Fruit fly (Drosophila melanogaster) whole organism, embryonic: ENCODE measurements around the gene CG31638.

Experiments
- B-H1 ChIP-seq: fragments of 200-800 bp; sonication (Bioruptor generic); IDR thresholded peaks from 3 replicates; pipeline ENCODE4 v1.3.6; 2022; ENCODE audit warnings: missing biosample characterization, missing genetic modification characterization
- Bgb ChIP-seq: fragments of 200-800 bp; sonication (Bioruptor generic); IDR thresholded peaks from 2 replicates; pipeline ENCODE4 v1.3.6; 2022; ENCODE audit warnings: missing biosample characterization, missing genetic modification characterization; ENCODE audit not compliant: partially characterized antibody
- CG10209 ChIP-seq: fragments of 200-800 bp; sonication (Bioruptor generic); optimal IDR thresholded peaks from 3 replicates; lab custom pipeline; 2017; ENCODE audit warnings: missing biosample characterization, mild to moderate bottlenecking, missing genetic modification characterization, missing genetic modification reagents
- CG11695 ChIP-seq: fragments of 200-800 bp; sonication (Bioruptor generic); IDR thresholded peaks from 3 replicates; pipeline ENCODE4 v1.3.6; 2022; ENCODE audit warnings: missing biosample characterization, missing genetic modification characterization
- CG14014 ChIP-seq: fragments of 200-800 bp; sonication (Bioruptor generic); IDR thresholded peaks from 2 replicates; pipeline ENCODE4 v1.3.6; 2022; ENCODE audit warnings: missing biosample characterization, missing genetic modification characterization
- CG15514 ChIP-seq: fragments of 200-800 bp; sonication (Bioruptor generic); optimal IDR thresholded peaks from 3 replicates; lab custom pipeline; 2017; ENCODE audit warnings: missing biosample characterization, missing genetic modification characterization, mild to moderate bottlenecking, moderate library complexity, missing genetic modification reagents
- CG16813 ChIP-seq: fragments of 200-800 bp; sonication (Bioruptor generic); IDR thresholded peaks from 3 replicates; pipeline ENCODE4 v1.3.6; 2022; ENCODE audit warnings: missing biosample characterization, missing genetic modification characterization; ENCODE audit not compliant: partially characterized antibody
- CG16863 ChIP-seq: fragments of 200-800 bp; sonication (Bioruptor generic); optimal IDR thresholded peaks from 3 replicates; lab custom pipeline; 2016; ENCODE audit warnings: missing biosample characterization, missing genetic modification characterization
- CG17186 ChIP-seq: fragments of 200-800 bp; sonication (Bioruptor generic); optimal IDR thresholded peaks from 3 replicates; lab custom pipeline; 2017; ENCODE audit warnings: missing biosample characterization, missing genetic modification reagents, missing genetic modification characterization
- CG17359 ChIP-seq: fragments of 200-800 bp; sonication (Bioruptor generic); optimal IDR thresholded peaks from 3 replicates; lab custom pipeline; 2018; ENCODE audit warnings: missing biosample characterization, mild to moderate bottlenecking, missing genetic modification characterization, moderate library complexity
- CG17912 ChIP-seq: fragments of 200-800 bp; sonication (Bioruptor generic); optimal IDR thresholded peaks from 2 replicates; lab custom pipeline; 2018; ENCODE audit warnings: missing biosample characterization, mild to moderate bottlenecking, missing genetic modification characterization
- CG18011 ChIP-seq: fragments of 200-800 bp; sonication (Bioruptor generic); optimal IDR thresholded peaks from 2 replicates; lab custom pipeline; 2017; ENCODE audit warnings: missing biosample characterization, missing genetic modification characterization, mild to moderate bottlenecking, moderate library complexity, missing genotype
- CG18764 ChIP-seq: fragments of 200-800 bp; sonication (Bioruptor generic); optimal IDR thresholded peaks from 3 replicates; lab custom pipeline; 2016; ENCODE audit warnings: missing biosample characterization, missing genetic modification characterization
- CG2116 ChIP-seq: fragments of 200-800 bp; sonication (Bioruptor generic); optimal IDR thresholded peaks from 3 replicates; lab custom pipeline; 2018; ENCODE audit warnings: missing biosample characterization, mild to moderate bottlenecking, missing genetic modification characterization
- CG32767 ChIP-seq: fragments of 200-800 bp; sonication (Bioruptor generic); IDR thresholded peaks from 2 replicates; pipeline ENCODE4 v1.3.6; 2022; ENCODE audit warnings: missing biosample characterization, missing genetic modification characterization
- CG32772 ChIP-seq: fragments of 200-800 bp; sonication (Bioruptor generic); IDR thresholded peaks from 2 replicates; pipeline ENCODE4 v1.3.6; 2022; ENCODE audit warnings: missing biosample characterization, missing genetic modification characterization
- CG3847 ChIP-seq: fragments of 200-800 bp; sonication (Bioruptor generic); IDR thresholded peaks from 2 replicates; pipeline ENCODE4 v1.3.6; 2022; ENCODE audit warnings: missing biosample characterization, missing genetic modification characterization
- CG3995 ChIP-seq: fragments of 200-800 bp; sonication (Bioruptor generic); optimal IDR thresholded peaks from 3 replicates; lab custom pipeline; 2016; ENCODE audit warnings: missing biosample characterization, missing genetic modification characterization
- CG43689 ChIP-seq: fragments of 200-800 bp; sonication (Bioruptor generic); IDR thresholded peaks from 2 replicates; pipeline ENCODE4 v1.3.6; 2022; ENCODE audit warnings: missing biosample characterization, missing genetic modification characterization
- CG6791 ChIP-seq: fragments of 200-800 bp; sonication (Bioruptor generic); IDR thresholded peaks from 3 replicates; pipeline ENCODE4 v1.3.6; 2022; ENCODE audit warnings: missing biosample characterization, missing genetic modification characterization; ENCODE audit not compliant: partially characterized antibody
- CG7556 ChIP-seq: fragments of 200-800 bp; sonication (Bioruptor generic); optimal IDR thresholded peaks from 2 replicates; lab custom pipeline; 2017; ENCODE audit warnings: missing biosample characterization, mild to moderate bottlenecking, missing genetic modification characterization
- CG9437 ChIP-seq: fragments of 200-800 bp; sonication (Bioruptor generic); optimal IDR thresholded peaks from 2 replicates; lab custom pipeline; 2018; ENCODE audit warnings: missing biosample characterization, mild to moderate bottlenecking, missing genetic modification characterization
- CG9876 ChIP-seq: fragments of 200-800 bp; sonication (Bioruptor generic); optimal IDR thresholded peaks from 2 replicates; lab custom pipeline; 2016; ENCODE audit warnings: missing biosample characterization, missing genetic modification characterization
- CkIIα-i1 ChIP-seq: fragments of 200-800 bp; sonication (Bioruptor generic); IDR thresholded peaks from 2 replicates; pipeline ENCODE4 v1.3.6; 2022; ENCODE audit warnings: missing biosample characterization, missing genetic modification characterization
- Dll ChIP-seq: fragments of 200-800 bp; sonication (Bioruptor generic); IDR thresholded peaks from 4 replicates; pipeline ENCODE4 v1.3.6; 2022; ENCODE audit warnings: missing biosample characterization, missing genetic modification characterization; ENCODE audit not compliant: partially characterized antibody
- ERR ChIP-seq: fragments of 200-800 bp; sonication (Bioruptor generic); optimal IDR thresholded peaks from 2 replicates; lab custom pipeline; 2016; ENCODE audit warnings: missing biosample characterization, missing genetic modification characterization
- Ets97D ChIP-seq: fragments of 200-800 bp; sonication (Bioruptor generic); optimal IDR thresholded peaks from 3 replicates; lab custom pipeline; 2016; ENCODE audit warnings: missing biosample characterization, missing genetic modification characterization
- HmgZ ChIP-seq: fragments of 200-800 bp; sonication (Bioruptor generic); optimal IDR thresholded peaks from 2 replicates; lab custom pipeline; 2018; ENCODE audit warnings: missing biosample characterization, mild to moderate bottlenecking, missing genetic modification characterization
- Hr3 ChIP-seq: fragments of 200-800 bp; sonication (Bioruptor generic); optimal IDR thresholded peaks from 3 replicates; lab custom pipeline; 2016; ENCODE audit warnings: missing biosample characterization, missing genetic modification characterization
- MTF-1 ChIP-seq: fragments of 200-800 bp; sonication (Bioruptor generic); optimal IDR thresholded peaks from 2 replicates; lab custom pipeline; 2018; ENCODE audit warnings: missing biosample characterization, mild to moderate bottlenecking, missing genetic modification characterization, borderline replicate concordance
- Max ChIP-seq: fragments of 200-800 bp; sonication (Bioruptor generic); optimal IDR thresholded peaks from 2 replicates; lab custom pipeline; 2016; ENCODE audit warnings: missing biosample characterization, mild to moderate bottlenecking, missing genetic modification characterization
- Med ChIP-seq: fragments of 200-800 bp; sonication (Bioruptor generic); peaks from one replicate; lab custom pipeline; 2016; ENCODE audit warnings: missing biosample characterization, missing genetic modification characterization, mild to moderate bottlenecking, inconsistent platforms, moderate library complexity
- Meics ChIP-seq: fragments of 200-800 bp; sonication (Bioruptor generic); optimal IDR thresholded peaks from 2 replicates; lab custom pipeline; 2017; ENCODE audit warnings: missing biosample characterization, mild to moderate bottlenecking, missing genetic modification characterization
- Xrp1 ChIP-seq: fragments of 200-800 bp; sonication (Bioruptor generic); IDR thresholded peaks from 2 replicates; pipeline ENCODE4 v1.3.6; 2022; ENCODE audit warnings: missing biosample characterization, missing genetic modification characterization
- ara ChIP-seq: fragments of 200-800 bp; sonication (Bioruptor generic); IDR thresholded peaks from 2 replicates; pipeline ENCODE4 v1.3.6; 2022; ENCODE audit warnings: missing biosample characterization, missing genetic modification characterization
- btn ChIP-seq: fragments of 200-800 bp; sonication (Bioruptor generic); optimal IDR thresholded peaks from 2 replicates; lab custom pipeline; 2016; ENCODE audit warnings: missing biosample characterization, missing genetic modification characterization
- cato ChIP-seq: fragments of 200-800 bp; sonication (Bioruptor generic); optimal IDR thresholded peaks from 2 replicates; lab custom pipeline; 2016; ENCODE audit warnings: missing biosample characterization, missing genetic modification characterization, borderline replicate concordance
- corto ChIP-seq: fragments of 200-800 bp; sonication (Bioruptor generic); optimal IDR thresholded peaks from 2 replicates; lab custom pipeline; 2016; ENCODE audit warnings: missing biosample characterization, mild to moderate bottlenecking, missing genetic modification characterization, moderate library complexity
- dysf ChIP-seq: fragments of 200-800 bp; sonication (Bioruptor generic); IDR thresholded peaks from 3 replicates; pipeline ENCODE4 v1.3.6; 2022; ENCODE audit warnings: missing biosample characterization, missing genetic modification characterization
- exex ChIP-seq: fragments of 200-800 bp; sonication (Bioruptor generic); optimal IDR thresholded peaks from 4 replicates; lab custom pipeline; 2018; ENCODE audit warnings: missing biosample characterization, mild to moderate bottlenecking, missing genetic modification characterization, moderate library complexity
- fd64A ChIP-seq: fragments of 200-800 bp; sonication (Bioruptor generic); optimal IDR thresholded peaks from 3 replicates; lab custom pipeline; 2018; ENCODE audit warnings: missing biosample characterization, mild to moderate bottlenecking, missing genetic modification characterization
- grn ChIP-seq: fragments of 200-800 bp; sonication (Bioruptor generic); optimal IDR thresholded peaks from 3 replicates; lab custom pipeline; 2017; ENCODE audit warnings: missing biosample characterization, missing genetic modification characterization
- ken ChIP-seq: fragments of 200-800 bp; sonication (Bioruptor generic); IDR thresholded peaks from 3 replicates; pipeline ENCODE4 v1.3.6; 2022; ENCODE audit warnings: missing biosample characterization, missing genetic modification characterization
- luna ChIP-seq: fragments of 200-800 bp; sonication (Bioruptor generic); optimal IDR thresholded peaks from 2 replicates; lab custom pipeline; 2016; ENCODE audit warnings: missing biosample characterization, missing genetic modification characterization
- maf-S ChIP-seq: fragments of 200-800 bp; sonication (Bioruptor generic); optimal IDR thresholded peaks from 2 replicates; lab custom pipeline; 2016; ENCODE audit warnings: missing biosample characterization, missing genetic modification characterization
- nau ChIP-seq: fragments of 200-800 bp; sonication (Bioruptor generic); optimal IDR thresholded peaks from 3 replicates; lab custom pipeline; 2017; ENCODE audit warnings: missing biosample characterization, mild to moderate bottlenecking, missing genetic modification characterization, missing genetic modification reagents
- onecut ChIP-seq: fragments of 200-800 bp; sonication (Bioruptor generic); IDR thresholded peaks from 2 replicates; pipeline ENCODE4 v1.3.6; 2022; ENCODE audit warnings: missing biosample characterization, missing genetic modification characterization
- phol ChIP-seq: fragments of 200-800 bp; sonication (Bioruptor generic); optimal IDR thresholded peaks from 3 replicates; lab custom pipeline; 2018; ENCODE audit warnings: missing biosample characterization, mild to moderate bottlenecking, missing genetic modification characterization, moderate library complexity
- pzg ChIP-seq: fragments of 200-800 bp; sonication (Bioruptor generic); optimal IDR thresholded peaks from 3 replicates; lab custom pipeline; 2018; ENCODE audit warnings: missing biosample characterization, mild to moderate bottlenecking, missing genetic modification characterization, moderate library complexity
- sug ChIP-seq: fragments of 200-800 bp; optimal IDR thresholded peaks from 2 replicates; lab custom pipeline; 2019; ENCODE audit warnings: missing biosample characterization, mild to moderate bottlenecking, missing genetic modification characterization, moderate library complexity
- tgo ChIP-seq: fragments of 200-800 bp; sonication (Bioruptor generic); IDR thresholded peaks from 3 replicates; pipeline ENCODE4 v1.3.6; 2022; ENCODE audit warnings: missing biosample characterization, missing genetic modification characterization
- wdn ChIP-seq: fragments of 200-800 bp; sonication (Bioruptor generic); IDR thresholded peaks from 2 replicates; pipeline ENCODE4 v1.3.6; 2022; ENCODE audit warnings: missing biosample characterization, missing genetic modification characterization
- zen2 ChIP-seq: fragments of 200-800 bp; sonication (Bioruptor generic); IDR thresholded peaks from 3 replicates; pipeline ENCODE4 v1.3.6; 2022; ENCODE audit warnings: missing biosample characterization, missing genetic modification characterization; ENCODE audit not compliant: partially characterized antibody

The CG31638 gene

DNA sequence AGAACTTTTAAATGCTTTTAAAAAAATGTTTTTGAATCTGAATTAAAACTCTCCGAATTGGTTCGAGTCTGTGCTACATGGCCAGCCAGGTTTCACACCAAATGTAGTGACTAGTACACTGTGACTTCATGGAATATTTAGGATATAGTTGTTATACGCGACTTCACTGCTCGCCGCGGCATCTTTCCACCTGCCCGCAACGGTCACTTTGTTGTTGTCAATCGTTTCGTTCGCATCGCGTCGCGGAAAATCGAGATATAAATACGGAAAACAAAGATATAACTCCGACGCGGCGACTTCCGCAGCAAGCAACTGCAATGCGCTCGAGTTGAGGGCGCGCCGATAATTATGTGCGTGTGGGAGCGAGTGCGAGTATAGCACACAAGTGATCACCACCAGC is 7.6 kb downstream of the CG31638 start, which contains the start of gene CG31637 (continued):
- peak; percentile 18 for TF ChIP-seq CG2116 (GFP tag; lab: Kevin White, UChicago)
- TF ChIP-seq fd64A, result no peak
- no peak for TF ChIP-seq cato
- no peak for TF ChIP-seq CG14014 (GFP tag; lab: Robert Waterston, UW)
- TF ChIP-seq CG16863 (GFP tag; lab: Kevin White, UChicago), result no peak
- peak; percentile 64 for TF ChIP-seq HmgZ (tag; lab: Kevin White, UChicago)
- TF ChIP-seq CG9437 (GFP tag; lab: Kevin White, UChicago), result no peak
- TF ChIP-seq maf-S (GFP tag; lab: Kevin White, UChicago), result no peak
- TF ChIP-seq CG17186 (GFP tag; lab: Kevin White, UChicago), result peak; percentile 51
- peak; percentile 42; the same call in 1 of the 2 replicates for TF ChIP-seq CG3847 (GFP tag; lab: Robert Waterston, UW)
- no peak for TF ChIP-seq Hr3
- TF ChIP-seq CG3995, result peak; percentile 98
- peak; percentile 71 for TF ChIP-seq CG15514
- TF ChIP-seq dysf, result no peak
- no peak for TF ChIP-seq zen2
- TF ChIP-seq B-H1, result no peak
- no peak for TF ChIP-seq btn
- no peak for TF ChIP-seq wdn (GFP tag; lab: Robert Waterston, UW)
- peak; percentile 32; the same call in 1 of the 2 replicates for TF ChIP-seq Bgb (GFP tag; lab: Robert Waterston, UW)
- no peak for TF ChIP-seq ken (GFP tag; lab: Robert Waterston, UW)
- TF ChIP-seq ERR (GFP tag; lab: Kevin White, UChicago), result no peak
- no peak for TF ChIP-seq CG18011
- TF ChIP-seq CG9876, result no peak
- TF ChIP-seq tgo (GFP tag; lab: Robert Waterston, UW), result no peak
- no peak for TF ChIP-seq Meics
- no peak for TF ChIP-seq MTF-1 (GFP tag; lab: Kevin White, UChicago)
- TF ChIP-seq CG17912 (GFP tag; lab: Kevin White, UChicago), result peak; percentile 4
- no peak for TF ChIP-seq CG18764 (GFP tag; lab: Kevin White, UChicago)
- TF ChIP-seq CG43689, result no peak
- 0 out of 3 replicates have a peak, but pooled peaks have one; percentile 25 for TF ChIP-seq CG16813 (GFP tag; lab: Robert Waterston, UW)
- no peak for TF ChIP-seq Max
- no peak for TF ChIP-seq Dll (GFP tag; lab: Robert Waterston, UW)
- TF ChIP-seq ara, result peak; percentile 45
- no peak for TF ChIP-seq CG10209
- TF ChIP-seq luna (GFP tag; lab: Kevin White, UChicago), result no peak
- TF ChIP-seq CG11695, result no peak
- no peak for TF ChIP-seq CG7556
- no peak for TF ChIP-seq phol (tag; lab: Kevin White, UChicago)
- TF ChIP-seq CG6791 (GFP tag; lab: Robert Waterston, UW), result peak; percentile 52; the same call in 1 of the 3 replicates
- TF ChIP-seq CG17359, result peak; percentile 0
- TF ChIP-seq pzg, result peak; percentile 94
- TF ChIP-seq, all 482 proteins: peak for 151

DNA sequence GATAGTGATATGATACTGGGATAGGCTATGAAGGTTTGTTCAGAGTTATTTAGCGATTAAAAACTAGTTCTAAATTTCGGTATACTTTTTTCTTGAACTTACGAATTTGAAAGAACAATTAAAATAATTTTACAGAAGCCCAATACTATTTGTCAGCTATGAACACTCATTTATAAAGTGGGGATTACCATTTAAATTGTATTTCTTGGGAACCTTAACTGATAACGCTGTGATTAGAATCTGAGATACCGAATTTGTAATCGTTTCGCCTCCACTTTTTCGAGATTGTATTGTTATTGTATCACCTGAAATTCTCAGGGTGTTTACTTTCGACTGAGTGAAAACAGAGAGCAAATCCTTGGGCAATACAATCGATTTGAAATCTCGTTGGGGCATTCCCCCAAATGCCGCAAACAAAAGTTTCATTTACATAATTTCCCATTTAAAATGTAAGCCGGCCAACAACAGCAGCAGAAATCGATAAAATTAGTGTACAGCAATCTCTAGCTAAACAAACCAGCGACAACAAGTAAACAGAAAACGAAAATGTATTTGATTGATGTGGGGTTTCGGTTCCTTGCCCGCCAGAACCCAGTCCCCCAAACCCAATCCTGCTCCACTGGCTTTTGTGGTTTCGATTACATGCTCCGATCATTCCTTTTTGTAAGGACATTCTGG is 9.9 kb downstream of the CG31638 start:
- TF ChIP-seq nau (GFP tag; lab: Kevin White, UChicago) (no peak), Ets97D (GFP tag; lab: Kevin White, UChicago) (no peak), Med (GFP tag; lab: Kevin White, UChicago) (peak; percentile 17), CkIIα-i1 (GFP tag; lab: Robert Waterston, UW) (no peak), corto (no peak), Xrp1 (GFP tag; lab: Robert Waterston, UW) (no peak), onecut (GFP tag; lab: Robert Waterston, UW) (peak; percentile 76), grn (GFP tag; lab: Kevin White, UChicago) (peak; percentile 75), CG32772 (GFP tag; lab: Robert Waterston, UW) (no peak), sug (peak; percentile 2), CG32767 (GFP tag; lab: Robert Waterston, UW) (peak; percentile 54; the same call in 1 of the 2 replicates), exex (tag; lab: Kevin White, UChicago) (peak; percentile 62)
